Worm (Caenorhabditis elegans): ENCODE data around the gene deb-1.

Gene deb-1

ce11 chrIV:7049672-7050206 is 44.3 kb downstream of the deb-1 start, which contains the start of gene nhr-105:
Gene nhr-105, plus strand, starts transcription at chrIV:7050156.
- TF ChIP-seq zip-8 (tag; optimal IDR thresholded peaks at IDR 0.05): peak; percentile 18
- TF ChIP-seq ham-2 (GFP tag; optimal IDR thresholded peaks at IDR 0.05): no peak
- no peak for TF ChIP-seq sem-2 (GFP tag; optimal IDR thresholded peaks at IDR 0.05)
- no peak for TF ChIP-seq elt-1 (tag; optimal IDR thresholded peaks at IDR 0.05; ENCODE audit: borderline replicate concordance, insufficient read depth)
- no peak for TF ChIP-seq mep-1 (tag; optimal IDR thresholded peaks at IDR 0.05)
- TF ChIP-seq ceh-83 (GFP tag; optimal IDR thresholded peaks at IDR 0.05): no peak
- no peak for TF ChIP-seq lsy-2 (tag; optimal IDR thresholded peaks at IDR 0.05)
- no peak for TF ChIP-seq mab-5 (tag; optimal IDR thresholded peaks at IDR 0.05)
- no peak for TF ChIP-seq flh-1 (GFP tag; optimal IDR thresholded peaks at IDR 0.05)

ce11 chrIV:7048637-7049245 is 45.3 kb downstream of the deb-1 start:
- TF ChIP-seq tbx-8 (GFP tag; optimal IDR thresholded peaks at IDR 0.05) (no peak), drap-1 (GFP tag; optimal IDR thresholded peaks at IDR 0.05) (no peak), ceh-39 (tag; optimal IDR thresholded peaks at IDR 0.05) (no peak), mep-1 (tag; optimal IDR thresholded peaks at IDR 0.05) (no peak), unc-120 (tag; optimal IDR thresholded peaks at IDR 0.05; ENCODE audit: poor library complexity, severe bottlenecking) (no peak), ceh-83 (GFP tag; optimal IDR thresholded peaks at IDR 0.05) (no peak), zip-8 (tag; optimal IDR thresholded peaks at IDR 0.05) (no peak), hlh-1 (tag; optimal IDR thresholded peaks at IDR 0.05) (no peak), ces-1 (GFP tag; optimal IDR thresholded peaks at IDR 0.05) (no peak), nhr-76 (tag; optimal IDR thresholded peaks at IDR 0.05) (no peak), mab-5 (tag; optimal IDR thresholded peaks at IDR 0.05) (no peak), sptf-1 (tag; optimal IDR thresholded peaks at IDR 0.05) (no peak), nhr-28 (tag; optimal IDR thresholded peaks at IDR 0.05) (no peak), nhr-237 (tag; optimal IDR thresholded peaks at IDR 0.05) (no peak), cnd-1 (tag; optimal IDR thresholded peaks at IDR 0.05) (no peak)

- TF ChIP-seq unc-62 (GFP tag; optimal IDR thresholded peaks at IDR 0.05) (peak; percentile 16), nhr-237 (tag; optimal IDR thresholded peaks at IDR 0.05) (no peak), unc-120 (tag; optimal IDR thresholded peaks at IDR 0.05; ENCODE audit: poor library complexity, severe bottlenecking) (peak; percentile 1), elt-3 (tag; optimal IDR thresholded peaks at IDR 0.05) (peak; percentile 69), nhr-2 (tag; optimal IDR thresholded peaks at IDR 0.05) (no peak)
Observed at ce11 chrIV:7047762-7048178, 46.3 kb downstream of the deb-1 start.

ce11 chrIV:7046641-7047361 is 47.3 kb downstream of the deb-1 start:
- TF ChIP-seq ceh-83 (GFP tag; optimal IDR thresholded peaks at IDR 0.05): no peak
- no peak for TF ChIP-seq lin-32 (GFP tag; optimal IDR thresholded peaks at IDR 0.05)
- no peak for TF ChIP-seq drap-1 (GFP tag; optimal IDR thresholded peaks at IDR 0.05)
- no peak for TF ChIP-seq mls-2 (tag; optimal IDR thresholded peaks at IDR 0.05)
- TF ChIP-seq blmp-1 (tag; optimal IDR thresholded peaks at IDR 0.05): no peak
- TF ChIP-seq flh-1 (GFP tag; optimal IDR thresholded peaks at IDR 0.05): no peak
- no peak for TF ChIP-seq nhr-237 (tag; optimal IDR thresholded peaks at IDR 0.05)
- no peak for TF ChIP-seq lsy-2 (tag; optimal IDR thresholded peaks at IDR 0.05)
- no peak for TF ChIP-seq unc-39 (tag; optimal IDR thresholded peaks at IDR 0.05)
- TF ChIP-seq nhr-28 (tag; optimal IDR thresholded peaks at IDR 0.05): no peak
- TF ChIP-seq elt-3 (tag; optimal IDR thresholded peaks at IDR 0.05): no peak
- no peak for TF ChIP-seq M03D4.4 (tag; optimal IDR thresholded peaks at IDR 0.05)
- TF ChIP-seq ceh-43 (GFP tag; optimal IDR thresholded peaks at IDR 0.05): no peak
- no peak for TF ChIP-seq ham-2 (GFP tag; optimal IDR thresholded peaks at IDR 0.05)
- TF ChIP-seq cnd-1 (tag; optimal IDR thresholded peaks at IDR 0.05): no peak
- TF ChIP-seq unc-120 (tag; optimal IDR thresholded peaks at IDR 0.05; ENCODE audit: poor library complexity, severe bottlenecking): no peak
- no peak for TF ChIP-seq tbx-8 (GFP tag; optimal IDR thresholded peaks at IDR 0.05)

Measured in whole organism, mixed stage, embryonic.